Worm (Caenorhabditis elegans): ENCODE data around the gene dhp-2.

The dhp-2 gene

ce11 chrIV:9953333-9953732 is 24.6 kb upstream of the dhp-2 start, which contains the start of gene gon-1:
Gene gon-1 (minus strand): TSS chrIV:9953433.
- TF ChIP-seq tbx-2 (tag; optimal IDR thresholded peaks at IDR 0.05) = no peak
- TF ChIP-seq lin-15B (tag; optimal IDR thresholded peaks at IDR 0.05) = no peak
- TF ChIP-seq nhr-47 (tag; optimal IDR thresholded peaks at IDR 0.05) = no peak
- TF ChIP-seq nhr-85 (tag) = no peak
- no peak for TF ChIP-seq dsc-1 (tag; optimal IDR thresholded peaks at IDR 0.05)
- TF ChIP-seq alr-1 (tag; optimal IDR thresholded peaks at IDR 0.05; ENCODE audit: borderline replicate concordance) = no peak
- no peak for TF ChIP-seq nhr-84 (tag; optimal IDR thresholded peaks at IDR 0.05)
- TF ChIP-seq unc-130 (tag; optimal IDR thresholded peaks at IDR 0.05) = no peak
- no peak for TF ChIP-seq fkh-10 (GFP tag; optimal IDR thresholded peaks at IDR 0.05)
- no peak for TF ChIP-seq C34B4.2 (tag; optimal IDR thresholded peaks at IDR 0.05)
- TF ChIP-seq mep-1 (tag; optimal IDR thresholded peaks at IDR 0.05) = no peak
- no peak for TF ChIP-seq unc-98 (GFP tag; IDR thresholded peaks at IDR 0.05)
- TF ChIP-seq lin-39 (tag; optimal IDR thresholded peaks at IDR 0.05) = no peak
- no peak for TF ChIP-seq egl-13 (tag; optimal IDR thresholded peaks at IDR 0.05)
- no peak for TF ChIP-seq C04F5.9 (tag; optimal IDR thresholded peaks at IDR 0.05)
- TF ChIP-seq C16A3.4 (tag; optimal IDR thresholded peaks at IDR 0.05) = no peak
- TF ChIP-seq skn-1 (tag; optimal IDR thresholded peaks at IDR 0.05) = no peak
- TF ChIP-seq ztf-4 (tag; optimal IDR thresholded peaks at IDR 0.05) = no peak

ce11 chrIV:9963945-9964344 is 14.0 kb upstream of the dhp-2 start, which contains the start of gene T13H10.2:
Gene T13H10.2 (plus strand): TSS chrIV:9964245.
- TF ChIP-seq grh-1 (GFP tag; IDR thresholded peaks at IDR 0.05) (no peak), nhr-28 (tag; optimal IDR thresholded peaks at IDR 0.05) (no peak), ces-1 (GFP tag; optimal IDR thresholded peaks at IDR 0.05) (no peak), lsy-2 (tag; optimal IDR thresholded peaks at IDR 0.05) (no peak), unc-30 (tag; optimal IDR thresholded peaks at IDR 0.05) (no peak), tlp-1 (tag; optimal IDR thresholded peaks at IDR 0.05) (no peak)

- TF ChIP-seq zag-1 (tag; optimal IDR thresholded peaks at IDR 0.05) (no peak), ces-1 (GFP tag; optimal IDR thresholded peaks at IDR 0.05) (no peak), ceh-82 (tag; optimal IDR thresholded peaks at IDR 0.05) (no peak), sox-4 (tag; optimal IDR thresholded peaks at IDR 0.05) (no peak), nhr-90 (tag; optimal IDR thresholded peaks at IDR 0.05; ENCODE audit: poor library complexity) (no peak), ceh-88 (GFP tag; IDR thresholded peaks at IDR 0.05) (no peak), C16A3.4 (tag; optimal IDR thresholded peaks at IDR 0.05) (no peak), nhr-71 (tag; optimal IDR thresholded peaks at IDR 0.05) (no peak)
Measured at ce11 chrIV:9969081-9969480, 8.8 kb upstream of the dhp-2 start, which contains the start of the genes kin-5 and C47E12.11. Gene kin-5 (minus strand): TSS chrIV:9969181. Gene C47E12.11 (plus strand): TSS chrIV:9969400.

ce11 chrIV:9972629-9973028 is 5.3 kb upstream of the dhp-2 start, which contains the start of the genes C47E12.12 and C47E12.10:
Gene C47E12.12 (minus strand): TSS chrIV:9972729.
Gene C47E12.10 (plus strand): TSS chrIV:9972800.
- no peak for TF ChIP-seq nhr-77 (tag; optimal IDR thresholded peaks at IDR 0.05)
- TF ChIP-seq ceh-82 (tag; optimal IDR thresholded peaks at IDR 0.05) = no peak
- no peak for TF ChIP-seq jun-1 (tag; optimal IDR thresholded peaks at IDR 0.05)
- TF ChIP-seq pag-3 (tag; optimal IDR thresholded peaks at IDR 0.05; ENCODE audit: borderline replicate concordance, insufficient read depth) = no peak
- no peak for TF ChIP-seq efl-3 (GFP tag; optimal IDR thresholded peaks at IDR 0.05)
- no peak for TF ChIP-seq zip-4 (GFP tag; optimal IDR thresholded peaks at IDR 0.05)
- no peak for TF ChIP-seq unc-86 (tag; optimal IDR thresholded peaks at IDR 0.05)
- TF ChIP-seq pax-3 (tag; optimal IDR thresholded peaks at IDR 0.05) = no peak
- no peak for TF ChIP-seq C16A3.4 (tag; optimal IDR thresholded peaks at IDR 0.05)
- no peak for TF ChIP-seq aha-1 (tag; optimal IDR thresholded peaks at IDR 0.05)
- TF ChIP-seq Y116A8C.19 (tag; optimal IDR thresholded peaks at IDR 0.05; ENCODE audit: borderline replicate concordance) = no peak
- no peak for TF ChIP-seq hpl-2 (GFP tag; optimal IDR thresholded peaks at IDR 0.05)
- no peak for TF ChIP-seq mep-1 (tag; optimal IDR thresholded peaks at IDR 0.05)
- TF ChIP-seq lin-13 (GFP tag; optimal IDR thresholded peaks at IDR 0.05) = no peak
- TF ChIP-seq fkh-4 (tag; optimal IDR thresholded peaks at IDR 0.05; ENCODE audit: borderline replicate concordance) = no peak
- TF ChIP-seq mef-2 (tag; optimal IDR thresholded peaks at IDR 0.05) = no peak

Data from whole organism, L1 larva.